Worm (Caenorhabditis elegans) whole organism, L4 larva: Measurements from ENCODE around the gene srd-23.
"Not testable (repeated sequence)": the region's sequence is repeated elsewhere in the genome, so short reads cannot be mapped to it uniquely, and the experiment has no call there.

Experiments used
- ama-1 ChIP-seq: fragments of 150-350 bp; optimal IDR thresholded peaks from 2 replicates; lab custom pipeline; 2014; ENCODE audit warnings: inconsistent platforms, mixed read lengths
- fkh-10 ChIP-seq: fragments of 150-350 bp; optimal IDR thresholded peaks from 2 replicates; lab custom pipeline; 2014; ENCODE audit warnings: missing biosample characterization, missing genetic modification reagents, missing genetic modification characterization
- fos-1 ChIP-seq: fragments of 150-350 bp; optimal IDR thresholded peaks from 2 replicates; lab custom pipeline; 2014; ENCODE audit warnings: missing biosample characterization, missing genetic modification characterization
- mes-2 ChIP-seq: sonication (generic microtip); optimal IDR thresholded peaks from 2 replicates; lab custom pipeline; 2016; ENCODE audit warnings: missing genotype, mild to moderate bottlenecking, missing genetic modification characterization, missing compliant biosample characterization; ENCODE audit not compliant: poor library complexity, severe bottlenecking

ce11 chrIV:15188298-15188883 lies 8.7 kb downstream of the srd-23 start:
- not testable (repeated sequence) for TF ChIP-seq mes-2 (tag; lab: Kevin White, UChicago); ama-1 (lab: Kevin White, UChicago); fos-1; fkh-10
